Worm (Caenorhabditis elegans): ENCODE data around the gene srd-65.

Gene srd-65

ce11 chrIII:2223932-2224331 lies at the start of gene srd-65:
srd-65 (minus strand) TSS chrIII:2224032.
- no peak for TF ChIP-seq egrh-3 (GFP tag; IDR thresholded peaks at IDR 0.05)
- no peak for TF ChIP-seq tlf-1 (GFP tag; optimal IDR thresholded peaks at IDR 0.05)
- no peak for TF ChIP-seq lin-26 (GFP tag; IDR thresholded peaks at IDR 0.05)
- TF ChIP-seq F55B11.4 (tag; optimal IDR thresholded peaks at IDR 0.05; ENCODE audit: borderline replicate concordance, insufficient read depth) = no peak
- TF ChIP-seq aptf-3 (GFP tag; IDR thresholded peaks at IDR 0.05) = no peak
- TF ChIP-seq lsl-1 (GFP tag; optimal IDR thresholded peaks at IDR 0.05) = no peak
- no peak for TF ChIP-seq ztf-22 (GFP tag; optimal IDR thresholded peaks at IDR 0.05)
- TF ChIP-seq ztf-28 (GFP tag; IDR thresholded peaks at IDR 0.05) = no peak
- no peak for TF ChIP-seq lag-1 (GFP tag; IDR thresholded peaks at IDR 0.05)
- no peak for TF ChIP-seq lin-40 (tag; optimal IDR thresholded peaks at IDR 0.05)
- TF ChIP-seq repo-1 (tag; optimal IDR thresholded peaks at IDR 0.05) = no peak
- no peak for TF ChIP-seq nfya-1 (tag; optimal IDR thresholded peaks at IDR 0.05; ENCODE audit: borderline replicate concordance, insufficient read depth)
- no peak for TF ChIP-seq F33H1.4 (GFP tag; IDR thresholded peaks at IDR 0.05)
- TF ChIP-seq ceh-79 (tag; optimal IDR thresholded peaks at IDR 0.05) = no peak
- TF ChIP-seq D2030.7 (GFP tag; IDR thresholded peaks at IDR 0.05) = no peak
- no peak for TF ChIP-seq B0019.2 (GFP tag; conservative IDR thresholded peaks at IDR 0.05)
- no peak for TF ChIP-seq lin-35 (GFP tag; optimal IDR thresholded peaks at IDR 0.05)
- TF ChIP-seq K11D2.4 (GFP tag; IDR thresholded peaks at IDR 0.05) = no peak

ce11 chrIII:2272732-2273131 lies 48.9 kb upstream of the srd-65 start, which contains the start of gene fbxa-39:
fbxa-39 (plus strand) TSS chrIII:2273032.
- TF ChIP-seq sdz-38 (tag; optimal IDR thresholded peaks at IDR 0.05) (no peak), cebp-1 (GFP tag; IDR thresholded peaks at IDR 0.05) (no peak), cebp-1 (tag; optimal IDR thresholded peaks at IDR 0.05) (no peak), ztf-18 (tag; optimal IDR thresholded peaks at IDR 0.05) (no peak), mel-28 (tag; optimal IDR thresholded peaks at IDR 0.05; ENCODE audit: borderline replicate concordance) (no peak), hmg-1.2 (GFP tag; IDR thresholded peaks at IDR 0.05) (no peak), unc-62 (GFP tag; optimal IDR thresholded peaks at IDR 0.05) (no peak), tbp1 (GFP tag; optimal IDR thresholded peaks at IDR 0.05) (no peak), F55B11.4 (tag; optimal IDR thresholded peaks at IDR 0.05; ENCODE audit: borderline replicate concordance, insufficient read depth) (no peak), C06A6.2 (GFP tag; conservative IDR thresholded peaks at IDR 0.05) (no peak), egrh-3 (GFP tag; IDR thresholded peaks at IDR 0.05) (no peak), B0035.1 (tag; optimal IDR thresholded peaks at IDR 0.05) (no peak), F49E8.2 (tag; optimal IDR thresholded peaks at IDR 0.05; ENCODE audit: insufficient read depth) (no peak), dox-1 (GFP tag; IDR thresholded peaks at IDR 0.05) (no peak), snpc-1.3 (tag; optimal IDR thresholded peaks at IDR 0.05; ENCODE audit: insufficient read depth) (no peak), snpc-1.1 (tag; optimal IDR thresholded peaks at IDR 0.05; ENCODE audit: insufficient read depth) (no peak), rec-8 (tag; optimal IDR thresholded peaks at IDR 0.05) (no peak), ztf-26 (tag; optimal IDR thresholded peaks at IDR 0.05) (no peak)

- TF ChIP-seq bed-1 (GFP tag; IDR thresholded peaks at IDR 0.05) = no peak
- TF ChIP-seq hrde-1 (tag; optimal IDR thresholded peaks at IDR 0.05; ENCODE audit: borderline replicate concordance) = no peak
- no peak for TF ChIP-seq F23B12.7 (tag; optimal IDR thresholded peaks at IDR 0.05; ENCODE audit: insufficient read depth)
- peak; percentile 5 for TF ChIP-seq nhr-80 (tag; optimal IDR thresholded peaks at IDR 0.05)
- TF ChIP-seq sdz-38 (tag; optimal IDR thresholded peaks at IDR 0.05) = no peak
- no peak for TF ChIP-seq nhr-120 (GFP tag; IDR thresholded peaks at IDR 0.05)
- TF ChIP-seq C17E4.6 (GFP tag; IDR thresholded peaks at IDR 0.05) = no peak
- TF ChIP-seq F57A8.1 (GFP tag; optimal IDR thresholded peaks at IDR 0.05) = no peak
Observed at ce11 chrIII:2272075-2272474, 48.2 kb upstream of the srd-65 start, which contains the start of gene fbxa-48. fbxa-48 (minus strand) TSS chrIII:2272175.
